Worm (Caenorhabditis elegans): Measurements from ENCODE around the gene msp-58.
"Not testable (repeated sequence)": the region's sequence is repeated elsewhere in the genome, so short reads cannot be mapped to it uniquely, and the experiment has no call there.

Gene msp-58

ce11 chrIV:5339255-5339654, 30.9 kb downstream of the msp-58 start, which contains the start of gene Y4C6B.2:
Gene Y4C6B.2, plus strand, starts transcription at chrIV:5339574.
- TF ChIP-seq nhr-48 (tag; optimal IDR thresholded peaks at IDR 0.05): no peak
- no peak for TF ChIP-seq ama-1 (optimal IDR thresholded peaks at IDR 0.05)
- peak; percentile 12 for TF ChIP-seq dve-1 (tag; optimal IDR thresholded peaks at IDR 0.05; ENCODE audit: insufficient read depth)
- no peak for TF ChIP-seq ZK337.2 (GFP tag; IDR thresholded peaks at IDR 0.05)
- TF ChIP-seq mxl-2 (GFP tag; conservative IDR thresholded peaks at IDR 0.05): no peak
- TF ChIP-seq unc-62 (GFP tag; optimal IDR thresholded peaks at IDR 0.05 in 1 of 2): peak in 1 of 2 experiments; percentile 13
- TF ChIP-seq unc-62 (tag; optimal IDR thresholded peaks at IDR 0.05): no peak
- no peak for TF ChIP-seq duxl-1 (tag; optimal IDR thresholded peaks at IDR 0.05; ENCODE audit: poor library complexity)
- TF ChIP-seq nhr-28 (tag; optimal IDR thresholded peaks at IDR 0.05): peak; percentile 33

ce11 chrIV:5344168-5344567, 35.8 kb downstream of the msp-58 start:
- 0 out of 2 replicates have a peak, but pooled peaks have one; percentile 29 for TF ChIP-seq T26A8.4 (GFP tag; IDR thresholded peaks at IDR 0.05)
- TF ChIP-seq ceh-44 (GFP tag; IDR thresholded peaks at IDR 0.05): peak; percentile 64; the same call in 1 of the 2 replicates
- peak; percentile 63 for TF ChIP-seq dve-1 (tag; optimal IDR thresholded peaks at IDR 0.05; ENCODE audit: insufficient read depth)
- 0 out of 2 replicates have a peak, but pooled peaks have one; percentile 48 for TF ChIP-seq Y75B8A.6 (GFP tag; IDR thresholded peaks at IDR 0.05)
- TF ChIP-seq gei-8 (GFP tag; optimal IDR thresholded peaks at IDR 0.05): no peak
- peak; percentile 54 for TF ChIP-seq lin-38 (GFP tag; IDR thresholded peaks at IDR 0.05)
- TF ChIP-seq nhr-6 (tag; optimal IDR thresholded peaks at IDR 0.05): peak; percentile 5
- TF ChIP-seq dmd-6 (GFP tag; IDR thresholded peaks at IDR 0.05): peak; percentile 57
- peak; percentile 87 for TF ChIP-seq aha-1 (tag)
- TF ChIP-seq snpc-1.2 (GFP tag; IDR thresholded peaks at IDR 0.05): peak; percentile 95
- TF ChIP-seq hmg-1.1 (GFP tag; IDR thresholded peaks at IDR 0.05): no peak
- TF ChIP-seq fos-1 (tag; optimal IDR thresholded peaks at IDR 0.05): no peak
- TF ChIP-seq duxl-1 (tag; optimal IDR thresholded peaks at IDR 0.05; ENCODE audit: poor library complexity): no peak
- TF ChIP-seq pha-4 (GFP tag; IDR thresholded peaks at IDR 0.05): peak; percentile 56; the same call in 1 of the 2 replicates
- no peak for TF ChIP-seq pha-4 (tag; optimal IDR thresholded peaks at IDR 0.05)
- peak; percentile 53; the same call in 1 of the 2 replicates for TF ChIP-seq arid-1 (GFP tag; conservative IDR thresholded peaks at IDR 0.05)
- TF ChIP-seq hlh-30 (tag; optimal IDR thresholded peaks at IDR 0.05; ENCODE audit: insufficient read depth): peak; percentile 54
- peak in 1 of 2 experiments; percentile 53 for TF ChIP-seq unc-62 (GFP tag; optimal IDR thresholded peaks at IDR 0.05 in 1 of 2)
- TF ChIP-seq unc-62 (tag; optimal IDR thresholded peaks at IDR 0.05): no peak
- TF ChIP-seq daf-16 (GFP tag; optimal IDR thresholded peaks at IDR 0.05): peak in 1 of 2 experiments; percentile 19
- peak; percentile 55 for TF ChIP-seq daf-16 (tag; optimal IDR thresholded peaks at IDR 0.05)
- peak; percentile 4 for TF ChIP-seq nhr-102 (tag; optimal IDR thresholded peaks at IDR 0.05)

- peak; percentile 74 for TF ChIP-seq dve-1 (tag; optimal IDR thresholded peaks at IDR 0.05; ENCODE audit: insufficient read depth)
- TF ChIP-seq daf-16 (GFP tag; optimal IDR thresholded peaks at IDR 0.05): not testable (repeated sequence)
- peak; percentile 40 for TF ChIP-seq daf-16 (tag; optimal IDR thresholded peaks at IDR 0.05)
- peak; percentile 35 for TF ChIP-seq nhr-28 (tag; optimal IDR thresholded peaks at IDR 0.05)
- peak; percentile 83 for TF ChIP-seq aha-1 (tag)
- peak; percentile 30 for TF ChIP-seq hlh-11 (tag; optimal IDR thresholded peaks at IDR 0.05)
- TF ChIP-seq pqm-1 (tag; optimal IDR thresholded peaks at IDR 0.05): peak; percentile 84
- peak; percentile 62 for TF ChIP-seq dmd-6 (GFP tag; IDR thresholded peaks at IDR 0.05)
Measured at ce11 chrIV:5350480-5351193, 42.2 kb downstream of the msp-58 start, which contains the start of gene gba-4. Gene gba-4, minus strand, starts transcription at chrIV:5350897.

- TF ChIP-seq lir-3 (tag; optimal IDR thresholded peaks at IDR 0.05) (no peak), aha-1 (tag) (peak; percentile 46)
Measured at ce11 chrIV:5353364-5353763, 45.0 kb downstream of the msp-58 start, which contains the start of gene Y4C6B.7. Gene Y4C6B.7, minus strand, starts transcription at chrIV:5353464.

- TF ChIP-seq ama-1 (optimal IDR thresholded peaks at IDR 0.05) (no peak), ztf-7 (tag; optimal IDR thresholded peaks at IDR 0.05) (no peak), lsy-2 (tag; optimal IDR thresholded peaks at IDR 0.05) (peak in 1 of 2 experiments; percentile 83), dmd-6 (GFP tag; IDR thresholded peaks at IDR 0.05) (no peak), Y5F2A.4 (GFP tag; optimal IDR thresholded peaks at IDR 0.05) (no peak), jun-1 (tag; optimal IDR thresholded peaks at IDR 0.05) (no peak), zag-1 (tag; optimal IDR thresholded peaks at IDR 0.05) (no peak), D1046.2 (GFP tag; IDR thresholded peaks at IDR 0.05) (no peak), dve-1 (tag; optimal IDR thresholded peaks at IDR 0.05; ENCODE audit: insufficient read depth) (no peak), lin-38 (GFP tag; IDR thresholded peaks at IDR 0.05) (peak; percentile 87)
Measured at ce11 chrIV:5354124-5354523, 45.7 kb downstream of the msp-58 start, which contains the start of gene Y4C6B.1. Gene Y4C6B.1, plus strand, starts transcription at chrIV:5354488.
